Worm (Caenorhabditis elegans) whole organism, midembryonic: ENCODE results near the gene R08F11.4.

Experiments used
- T22C8.4 ChIP-seq: fragments of 200-800 bp; sonication (Bioruptor generic); IDR thresholded peaks from 2 replicates; pipeline ENCODE4 v1.3.6; 2022; ENCODE audit warnings: missing genetic modification characterization, missing compliant biosample characterization
- flt-1 ChIP-seq: fragments of 200-800 bp; sonication (Bioruptor generic); IDR thresholded peaks from 2 replicates; pipeline ENCODE4 v1.3.6; 2022; ENCODE audit warnings: missing genetic modification characterization, missing compliant biosample characterization
- med-1 ChIP-seq: sonication (generic microtip); optimal IDR thresholded peaks from 2 replicates; lab custom pipeline; 2017; ENCODE audit warnings: missing genetic modification characterization, mild to moderate bottlenecking, missing compliant biosample characterization, antibody characterized with exemption, missing genetic modification reagents; ENCODE audit not compliant: insufficient read depth
- ref-1 ChIP-seq: fragments of 200-800 bp; sonication (Bioruptor generic); conservative IDR thresholded peaks from 2 replicates; pipeline ENCODE4 v1.3.6; 2022; ENCODE audit warnings: missing genetic modification reagents, missing genetic modification characterization, missing compliant biosample characterization
- tab-1 ChIP-seq: fragments of 200-800 bp; sonication (Bioruptor generic); IDR thresholded peaks from 2 replicates; pipeline ENCODE4 v1.3.6; 2022; ENCODE audit warnings: missing genetic modification characterization, missing compliant biosample characterization
- ztf-23 ChIP-seq: fragments of 200-800 bp; sonication (Bioruptor generic); IDR thresholded peaks from 2 replicates; pipeline ENCODE4 v1.3.6; 2022; ENCODE audit warnings: missing genetic modification reagents, missing genetic modification characterization, missing compliant biosample characterization

- TF ChIP-seq tab-1 (GFP tag; lab: Robert Waterston, UW) (no peak), flt-1 (GFP tag; lab: Robert Waterston, UW) (no peak), T22C8.4 (GFP tag; lab: Robert Waterston, UW) (no peak), ref-1 (no peak), med-1 (GFP tag; lab: Kevin White, UChicago) (no peak), ztf-23 (GFP tag; lab: Robert Waterston, UW) (no peak)
Observed at ce11 chrV:3841462-3841861, 36.1 kb upstream of the R08F11.4 start.
